Fruit fly (Drosophila melanogaster): ENCODE data around the gene CG8219.

CG8219 gene

DNA sequence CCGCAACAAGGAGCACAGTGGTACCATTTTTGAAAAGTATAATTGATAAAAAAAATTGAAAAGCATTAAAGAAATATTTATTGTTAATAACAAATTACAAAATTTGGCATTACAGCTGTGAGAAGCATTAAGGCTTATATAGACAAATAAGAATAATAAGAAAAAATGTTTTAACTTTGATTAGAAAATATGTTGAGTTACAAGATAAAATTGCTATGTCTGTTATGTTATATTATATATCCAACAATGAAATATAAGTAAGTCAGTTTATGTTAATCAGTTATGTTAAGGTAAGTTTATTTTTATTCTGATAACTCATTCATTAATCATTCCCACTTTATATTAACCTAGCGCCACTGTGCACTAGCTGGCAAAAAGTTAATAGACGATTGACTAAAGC is 40.4 kb upstream of the CG8219 start (continued):
- TF ChIP-seq MBD-R2 (GFP tag; IDR thresholded peaks at IDR 0.05) (no peak), CG10147 (GFP tag; optimal IDR thresholded peaks at IDR 0.05) (no peak), tna (GFP tag; IDR thresholded peaks at IDR 0.05; ENCODE audit: partially characterized antibody) (no peak), CG1603 (tag; optimal IDR thresholded peaks at IDR 0.05) (no peak), twi (tag; optimal IDR thresholded peaks at IDR 0.05) (no peak), grn (GFP tag; optimal IDR thresholded peaks at IDR 0.05) (no peak), tio (GFP tag; optimal IDR thresholded peaks at IDR 0.05) (no peak), CG6654 (GFP tag; optimal IDR thresholded peaks at IDR 0.05) (no peak), Poxn (GFP tag; IDR thresholded peaks at IDR 0.05) (no peak), caup (GFP tag; optimal IDR thresholded peaks at IDR 0.05; ENCODE audit: severe bottlenecking) (no peak), CG14050 (GFP tag; IDR thresholded peaks at IDR 0.05) (no peak), CG13624 (GFP tag; optimal IDR thresholded peaks at IDR 0.05) (no peak), CG1233 (GFP tag; optimal IDR thresholded peaks at IDR 0.05) (no peak), Dref (GFP tag; IDR thresholded peaks at IDR 0.05) (no peak), fd102C (GFP tag; optimal IDR thresholded peaks at IDR 0.05) (no peak), CG31441 (GFP tag; IDR thresholded peaks at IDR 0.05) (peak; percentile 59), CG10267 (tag; optimal IDR thresholded peaks at IDR 0.05) (peak; percentile 43), toy (GFP tag; IDR thresholded peaks at IDR 0.05) (no peak), danr (GFP tag; IDR thresholded peaks at IDR 0.05) (no peak), CG4730 (GFP tag; IDR thresholded peaks at IDR 0.05) (no peak), CG11696 (GFP tag; IDR thresholded peaks at IDR 0.05) (no peak), tx (GFP tag; optimal IDR thresholded peaks at IDR 0.05) (no peak), CG18476 (GFP tag; optimal IDR thresholded peaks at IDR 0.05) (no peak), sob (GFP tag; IDR thresholded peaks at IDR 0.05) (no peak), lola (GFP tag; optimal IDR thresholded peaks at IDR 0.05) (peak in 1 of 3 experiments; percentile 62), CG18262 (tag; optimal IDR thresholded peaks at IDR 0.05) (peak; percentile 71), CG18011 (GFP tag; optimal IDR thresholded peaks at IDR 0.05) (no peak), CG1024 (GFP tag; IDR thresholded peaks at IDR 0.05) (no peak), GATAe (GFP tag; conservative IDR thresholded peaks at IDR 0.05) (no peak), CG14860 (GFP tag; IDR thresholded peaks at IDR 0.05; ENCODE audit: partially characterized antibody) (no peak), CG32772 (GFP tag; IDR thresholded peaks at IDR 0.05) (no peak), CG30403 (GFP tag; optimal IDR thresholded peaks at IDR 0.05) (peak; percentile 1), MTF-1 (GFP tag; optimal IDR thresholded peaks at IDR 0.05; ENCODE audit: borderline replicate concordance) (no peak), fru (optimal IDR thresholded peaks at IDR 0.05) (no peak), lilli (GFP tag; optimal IDR thresholded peaks at IDR 0.05) (no peak), sna (GFP tag; IDR thresholded peaks at IDR 0.05; ENCODE audit: partially characterized antibody) (no peak), CG17385 (GFP tag; optimal IDR thresholded peaks at IDR 0.05) (no peak), pfk (GFP tag; optimal IDR thresholded peaks at IDR 0.05) (no peak), gem (tag; optimal IDR thresholded peaks at IDR 0.05) (peak; percentile 60), prd (optimal IDR thresholded peaks at IDR 0.05) (no peak), prd (GFP tag; IDR thresholded peaks at IDR 0.05) (no peak), CG17612 (GFP tag; IDR thresholded peaks at IDR 0.05) (no peak), ftz-f1 (GFP tag; optimal IDR thresholded peaks at IDR 0.05) (no peak), gfzf (GFP tag; optimal IDR thresholded peaks at IDR 0.05) (no peak), vvl (GFP tag; IDR thresholded peaks at IDR 0.05) (no peak), HHEX (GFP tag; optimal IDR thresholded peaks at IDR 0.05) (no peak), HLH3B (GFP tag; IDR thresholded peaks at IDR 0.05) (no peak), CG11695 (GFP tag; IDR thresholded peaks at IDR 0.05) (no peak), CG13424 (tag; optimal IDR thresholded peaks at IDR 0.05) (peak; percentile 12), CG7963 (GFP tag; IDR thresholded peaks at IDR 0.05; ENCODE audit: partially characterized antibody) (no peak), yki (optimal IDR thresholded peaks at IDR 0.05) (no peak), Asciz (GFP tag; optimal IDR thresholded peaks at IDR 0.05) (no peak)
